Fruit fly (Drosophila melanogaster): ENCODE measurements around the gene Nmd3.

Gene Nmd3

dm6 chrX:2161020-2161419, 23.4 kb downstream of the Nmd3 start (continued):
- TF ChIP-seq Fer2 (tag; optimal IDR thresholded peaks at IDR 0.05): no peak
- TF ChIP-seq CG18764 (GFP tag; optimal IDR thresholded peaks at IDR 0.05): no peak
- no peak for TF ChIP-seq CG10147 (GFP tag; optimal IDR thresholded peaks at IDR 0.05)
- TF ChIP-seq mirr (GFP tag; optimal IDR thresholded peaks at IDR 0.05): peak; percentile 68
- TF ChIP-seq CG8478 (optimal IDR thresholded peaks at IDR 0.05): no peak
- TF ChIP-seq CG8944 (GFP tag; optimal IDR thresholded peaks at IDR 0.05): no peak
- TF ChIP-seq Dad (GFP tag; optimal IDR thresholded peaks at IDR 0.05): no peak
- TF ChIP-seq CG13424 (tag; optimal IDR thresholded peaks at IDR 0.05): peak; percentile 20
- no peak for TF ChIP-seq CG34422 (GFP tag; IDR thresholded peaks at IDR 0.05)
- no peak for TF ChIP-seq hkb (optimal IDR thresholded peaks at IDR 0.05)
- TF ChIP-seq hkb (GFP tag; IDR thresholded peaks at IDR 0.05): no peak
- TF ChIP-seq exex (tag; optimal IDR thresholded peaks at IDR 0.05): peak; percentile 70
- no peak for TF ChIP-seq CG31388 (GFP tag; optimal IDR thresholded peaks at IDR 0.05)
- peak; percentile 46 for TF ChIP-seq CG15269 (tag; optimal IDR thresholded peaks at IDR 0.05)
- peak; percentile 37; the same call in 1 of the 2 replicates for TF ChIP-seq CG9932 (GFP tag; IDR thresholded peaks at IDR 0.05)
- no peak for TF ChIP-seq run (tag; optimal IDR thresholded peaks at IDR 0.05)
- no peak for TF ChIP-seq psq (GFP tag; optimal IDR thresholded peaks at IDR 0.05)
- no peak for TF ChIP-seq Opbp (GFP tag; IDR thresholded peaks at IDR 0.05; ENCODE audit: partially characterized antibody)
- no peak for TF ChIP-seq bbx (GFP tag; IDR thresholded peaks at IDR 0.05; ENCODE audit: partially characterized antibody)
- no peak for TF ChIP-seq CG11504 (tag; optimal IDR thresholded peaks at IDR 0.05)
- TF ChIP-seq Elba2 (GFP tag; optimal IDR thresholded peaks at IDR 0.05): no peak
- no peak for TF ChIP-seq CG6854 (GFP tag; optimal IDR thresholded peaks at IDR 0.05)
- TF ChIP-seq Ada2b (GFP tag; IDR thresholded peaks at IDR 0.05): 0 out of 2 replicates have a peak, but pooled peaks have one; percentile 10
- TF ChIP-seq pan (optimal IDR thresholded peaks at IDR 0.05): no peak
- TF ChIP-seq pan (GFP tag; optimal IDR thresholded peaks at IDR 0.05 in 1 of 2, IDR thresholded peaks at IDR 0.05 in 1 of 2): peak in 1 of 2 experiments; percentile 31
- peak; percentile 8 for TF ChIP-seq grau (tag; optimal IDR thresholded peaks at IDR 0.05)
- TF ChIP-seq prd (optimal IDR thresholded peaks at IDR 0.05): no peak
- 0 out of 3 replicates have a peak, but pooled peaks have one; percentile 7 for TF ChIP-seq prd (GFP tag; IDR thresholded peaks at IDR 0.05)
- peak; percentile 82 for TF ChIP-seq GATAe (GFP tag; conservative IDR thresholded peaks at IDR 0.05)
- TF ChIP-seq CG34376 (GFP tag; optimal IDR thresholded peaks at IDR 0.05): peak; percentile 63
- TF ChIP-seq Meics (GFP tag; optimal IDR thresholded peaks at IDR 0.05): peak; percentile 39
- TF ChIP-seq pho (GFP tag; optimal IDR thresholded peaks at IDR 0.05): no peak
- TF ChIP-seq insv (GFP tag; optimal IDR thresholded peaks at IDR 0.05): no peak
- no peak for TF ChIP-seq CG4424 (GFP tag; optimal IDR thresholded peaks at IDR 0.05)
- TF ChIP-seq Hmr (GFP tag; optimal IDR thresholded peaks at IDR 0.05): peak; percentile 44
- peak; percentile 72 for TF ChIP-seq CG18599 (GFP tag; optimal IDR thresholded peaks at IDR 0.05)
- TF ChIP-seq Rfx (GFP tag; IDR thresholded peaks at IDR 0.05): peak; percentile 68
- TF ChIP-seq Fer1 (GFP tag; optimal IDR thresholded peaks at IDR 0.05): peak; percentile 52
- TF ChIP-seq CG8290 (GFP tag; optimal IDR thresholded peaks at IDR 0.05): no peak
- TF ChIP-seq CG8290 (tag; optimal IDR thresholded peaks at IDR 0.05): peak in 1 of 2 experiments; percentile 71
- peak; percentile 72 for TF ChIP-seq Med (GFP tag)
- peak; percentile 78 for TF ChIP-seq row (GFP tag; IDR thresholded peaks at IDR 0.05)
- no peak for TF ChIP-seq CG18011 (GFP tag; optimal IDR thresholded peaks at IDR 0.05)
- no peak for TF ChIP-seq CG9609 (GFP tag; optimal IDR thresholded peaks at IDR 0.05)
- no peak for TF ChIP-seq CG7357 (GFP tag; IDR thresholded peaks at IDR 0.05)
- TF ChIP-seq CG12155 (GFP tag; optimal IDR thresholded peaks at IDR 0.05): no peak
- TF ChIP-seq br (optimal IDR thresholded peaks at IDR 0.05): no peak
- TF ChIP-seq CG7556 (GFP tag; optimal IDR thresholded peaks at IDR 0.05): no peak
- peak; percentile 30 for TF ChIP-seq CG15514 (GFP tag; optimal IDR thresholded peaks at IDR 0.05)
- no peak for TF ChIP-seq Sox100B (GFP tag; optimal IDR thresholded peaks at IDR 0.05)
- peak; percentile 18 for TF ChIP-seq CG7839 (tag; optimal IDR thresholded peaks at IDR 0.05)
- TF ChIP-seq ara (GFP tag; IDR thresholded peaks at IDR 0.05): no peak
- no peak for TF ChIP-seq abd-A (tag; optimal IDR thresholded peaks at IDR 0.05)

All from whole organism, embryonic.